Fruit fly (Drosophila melanogaster) whole organism, prepupa: ENCODE measurements around the gene CG46439.
A peak's percentile ranks its signal among the peaks of the same experiment; 100 is the strongest.

ENCODE experiments used
- Blimp-1 ChIP-seq: fragments of 200-800 bp; sonication (Bioruptor generic); optimal IDR thresholded peaks from 3 replicates; lab custom pipeline; 2017; ENCODE audit warnings: missing biosample characterization, missing genetic modification characterization, mild to moderate bottlenecking, moderate library complexity, missing genetic modification reagents
- CG10631 ChIP-seq: fragments of 200-800 bp; sonication (Bioruptor generic); optimal IDR thresholded peaks from 2 replicates; lab custom pipeline; 2016; ENCODE audit warnings: missing biosample characterization, missing genetic modification characterization
- CG10669 ChIP-seq: fragments of 200-800 bp; sonication (Bioruptor generic); optimal IDR thresholded peaks from 3 replicates; lab custom pipeline; 2018; ENCODE audit warnings: missing biosample characterization, mild to moderate bottlenecking, missing genetic modification characterization, moderate library complexity
- CG11294 ChIP-seq: fragments of 200-800 bp; sonication (Bioruptor generic); IDR thresholded peaks from 2 replicates; pipeline ENCODE4 v1.3.6; 2022; ENCODE audit warnings: missing biosample characterization, missing genetic modification characterization
- CG11762 ChIP-seq: fragments of 200-800 bp; sonication (Bioruptor generic); optimal IDR thresholded peaks from 3 replicates; lab custom pipeline; 2016; ENCODE audit warnings: missing biosample characterization, missing genetic modification characterization; ENCODE audit not compliant: insufficient read depth
- CG11902 ChIP-seq: fragments of 200-800 bp; sonication (Bioruptor generic); optimal IDR thresholded peaks from 3 replicates; lab custom pipeline; 2016; ENCODE audit warnings: missing biosample characterization, missing genetic modification characterization
- CG15336 ChIP-seq: fragments of 200-800 bp; sonication (Bioruptor generic); IDR thresholded peaks from 2 replicates; pipeline ENCODE4 v1.3.6; 2022; ENCODE audit warnings: missing biosample characterization, missing genetic modification characterization
- CG16779 ChIP-seq: fragments of 200-800 bp; sonication (Bioruptor generic); optimal IDR thresholded peaks from 3 replicates; lab custom pipeline; 2017; ENCODE audit warnings: missing biosample characterization, mild to moderate bottlenecking, missing genetic modification characterization
- CG3032 ChIP-seq: fragments of 200-800 bp; optimal IDR thresholded peaks from 2 replicates; lab custom pipeline; 2019; ENCODE audit warnings: missing biosample characterization, mild to moderate bottlenecking, missing genetic modification characterization, moderate library complexity
- CG31627 ChIP-seq: fragments of 200-800 bp; sonication (Bioruptor generic); optimal IDR thresholded peaks from 3 replicates; lab custom pipeline; 2016; ENCODE audit warnings: missing biosample characterization, missing genetic modification characterization
- CG34406 ChIP-seq: fragments of 200-800 bp; sonication (Bioruptor generic); optimal IDR thresholded peaks from 3 replicates; lab custom pipeline; 2016; ENCODE audit warnings: missing biosample characterization, missing genetic modification characterization
- CG4318 ChIP-seq: fragments of 200-800 bp; sonication (Bioruptor generic); optimal IDR thresholded peaks from 3 replicates; lab custom pipeline; 2017; ENCODE audit warnings: missing biosample characterization, mild to moderate bottlenecking, missing genetic modification characterization
- CG6276 ChIP-seq: fragments of 200-800 bp; sonication (Bioruptor generic); optimal IDR thresholded peaks from 2 replicates; lab custom pipeline; 2017; ENCODE audit warnings: missing biosample characterization, mild to moderate bottlenecking, missing genetic modification characterization
- CG6792 ChIP-seq: fragments of 200-800 bp; sonication (Bioruptor generic); optimal IDR thresholded peaks from 3 replicates; lab custom pipeline; 2016; ENCODE audit warnings: missing biosample characterization, missing genetic modification characterization
- CG6808 ChIP-seq: fragments of 200-800 bp; sonication (Bioruptor generic); optimal IDR thresholded peaks from 3 replicates; lab custom pipeline; 2017; ENCODE audit warnings: missing biosample characterization, missing genetic modification characterization, mild to moderate bottlenecking, moderate library complexity, missing genetic modification reagents
- CG6854 ChIP-seq: fragments of 200-800 bp; sonication (Bioruptor generic); optimal IDR thresholded peaks from 2 replicates; lab custom pipeline; 2017; ENCODE audit warnings: missing biosample characterization, mild to moderate bottlenecking, missing genetic modification characterization
- CG7368 ChIP-seq: fragments of 200-800 bp; sonication (Bioruptor generic); optimal IDR thresholded peaks from 3 replicates; lab custom pipeline; 2016; ENCODE audit warnings: missing biosample characterization, missing genetic modification characterization
- CG8319 ChIP-seq: fragments of 200-800 bp; sonication (Bioruptor generic); optimal IDR thresholded peaks from 3 replicates; lab custom pipeline; 2016; ENCODE audit warnings: missing biosample characterization, missing genetic modification characterization
- CG8632 ChIP-seq: fragments of 200-800 bp; sonication (Bioruptor generic); optimal IDR thresholded peaks from 3 replicates; lab custom pipeline; 2016; ENCODE audit warnings: missing biosample characterization, missing genetic modification characterization
- Eip78C ChIP-seq: fragments of 200-800 bp; sonication (Bioruptor generic); peaks from one replicate; lab custom pipeline; 2016; ENCODE audit warnings: missing biosample characterization, missing genetic modification characterization
- Ets21C ChIP-seq: fragments of 200-800 bp; sonication (Bioruptor generic); optimal IDR thresholded peaks from 3 replicates; lab custom pipeline; 2016; ENCODE audit warnings: missing biosample characterization, missing genetic modification characterization
- Ets96B ChIP-seq: fragments of 200-800 bp; optimal IDR thresholded peaks from 2 replicates; lab custom pipeline; 2019; ENCODE audit warnings: missing biosample characterization, mild to moderate bottlenecking, missing genetic modification characterization, moderate library complexity
- Gug ChIP-seq: fragments of 200-800 bp; sonication (Bioruptor generic); IDR thresholded peaks from 2 replicates; pipeline ENCODE4 v1.3.6; 2022; ENCODE audit warnings: missing biosample characterization, missing genetic modification characterization
- Hr38 ChIP-seq: sonication (Bioruptor generic); optimal IDR thresholded peaks from 2 replicates; lab custom pipeline; 2016; ENCODE audit warnings: missing biosample characterization, missing genetic modification characterization
- Hr39 ChIP-seq: fragments of 200-800 bp; sonication (Bioruptor generic); optimal IDR thresholded peaks from 2 replicates; lab custom pipeline; 2016; ENCODE audit warnings: missing biosample characterization, missing genetic modification characterization
- Hr4 ChIP-seq: fragments of 200-800 bp; sonication (Bioruptor generic); optimal IDR thresholded peaks from 3 replicates; lab custom pipeline; 2016; ENCODE audit warnings: missing biosample characterization, missing genetic modification characterization
- OdsH ChIP-seq: fragments of 200-800 bp; sonication (Bioruptor generic); optimal IDR thresholded peaks from 3 replicates; lab custom pipeline; 2016; ENCODE audit warnings: missing biosample characterization, missing genetic modification characterization
- Sox102F ChIP-seq: fragments of 200-800 bp; sonication (Bioruptor generic); optimal IDR thresholded peaks from 2 replicates; lab custom pipeline; 2016; ENCODE audit warnings: missing biosample characterization, mild to moderate bottlenecking, missing genetic modification characterization
- Sox14 ChIP-seq: fragments of 200-800 bp; sonication (Bioruptor generic); optimal IDR thresholded peaks from 3 replicates; lab custom pipeline; 2016; ENCODE audit warnings: missing biosample characterization, missing genetic modification characterization
- achi ChIP-seq: fragments of 200-800 bp; sonication (Bioruptor generic); optimal IDR thresholded peaks from 3 replicates; lab custom pipeline; 2016; ENCODE audit warnings: missing biosample characterization, missing genetic modification characterization
- acj6 ChIP-seq: fragments of 200-800 bp; sonication (Bioruptor generic); optimal IDR thresholded peaks from 3 replicates; lab custom pipeline; 2016; ENCODE audit warnings: missing biosample characterization, missing genetic modification characterization
- cyc ChIP-seq: fragments of 200-800 bp; sonication (Bioruptor generic); optimal IDR thresholded peaks from 3 replicates; lab custom pipeline; 2016; ENCODE audit warnings: missing biosample characterization, missing genetic modification characterization
- dac ChIP-seq: fragments of 200-800 bp; sonication (Bioruptor generic); optimal IDR thresholded peaks from 2 replicates; lab custom pipeline; 2017; ENCODE audit warnings: missing biosample characterization, mild to moderate bottlenecking, missing genetic modification characterization
- dsx ChIP-seq: fragments of 200-800 bp; optimal IDR thresholded peaks from 3 replicates; lab custom pipeline; 2019; ENCODE audit warnings: missing biosample characterization, mild to moderate bottlenecking, missing genetic modification characterization, moderate library complexity; ENCODE audit not compliant: poor library complexity, severe bottlenecking
- eg ChIP-seq: fragments of 200-800 bp; sonication (Bioruptor generic); IDR thresholded peaks from 3 replicates; pipeline ENCODE4 v1.3.6; 2022; ENCODE audit warnings: missing biosample characterization, missing genetic modification characterization
- esn ChIP-seq: fragments of 200-800 bp; sonication (Bioruptor generic); optimal IDR thresholded peaks from 2 replicates; lab custom pipeline; 2016; ENCODE audit warnings: missing biosample characterization, mild to moderate bottlenecking, missing genetic modification characterization, moderate library complexity
- fd59A ChIP-seq: fragments of 200-800 bp; sonication (Bioruptor generic); optimal IDR thresholded peaks from 2 replicates; lab custom pipeline; 2017; ENCODE audit warnings: missing biosample characterization, mild to moderate bottlenecking, missing genetic modification characterization, missing genetic modification reagents
- fkh ChIP-seq: fragments of 200-800 bp; sonication (Bioruptor generic); optimal IDR thresholded peaks from 3 replicates; lab custom pipeline; 2017; ENCODE audit warnings: missing biosample characterization, mild to moderate bottlenecking, missing genetic modification characterization, moderate library complexity
- net ChIP-seq: fragments of 200-800 bp; sonication (Bioruptor generic); optimal IDR thresholded peaks from 3 replicates; lab custom pipeline; 2016; ENCODE audit warnings: missing biosample characterization, missing genetic modification characterization
- salr ChIP-seq, 2 experiments: fragments of 200-800 bp; sonication (Bioruptor generic); optimal IDR thresholded peaks; 3 replicates each; lab custom pipeline; 2016 to 2018; ENCODE audit warnings: missing biosample characterization in 2 of 2, missing genetic modification characterization in 2 of 2, mild to moderate bottlenecking in 1 of 2
- spab ChIP-seq: fragments of 200-800 bp; sonication (Bioruptor generic); optimal IDR thresholded peaks from 2 replicates; lab custom pipeline; 2017; ENCODE audit warnings: missing biosample characterization, mild to moderate bottlenecking, missing genetic modification characterization, missing genetic modification reagents
- ss ChIP-seq, 2 experiments: fragments of 200-800 bp; sonication (Bioruptor generic); optimal IDR thresholded peaks; 2 replicates in 1 of 2; 3 replicates in 1 of 2; lab custom pipeline; 2017 to 2018; ENCODE audit warnings: mild to moderate bottlenecking in 2 of 2, missing biosample characterization in 2 of 2, missing genetic modification characterization in 2 of 2, moderate library complexity in 1 of 2
- svp ChIP-seq: fragments of 200-800 bp; sonication (Bioruptor generic); peaks from one replicate; lab custom pipeline; 2016; ENCODE audit warnings: missing biosample characterization, missing genetic modification characterization
- topi ChIP-seq: fragments of 200-800 bp; sonication (Bioruptor generic); optimal IDR thresholded peaks from 3 replicates; lab custom pipeline; 2016; ENCODE audit warnings: missing biosample characterization, missing genetic modification characterization
- vri ChIP-seq: fragments of 200-800 bp; sonication (Bioruptor generic); optimal IDR thresholded peaks from 3 replicates; lab custom pipeline; 2016; ENCODE audit warnings: missing biosample characterization, mild to moderate bottlenecking, missing genetic modification characterization

The CG46439 gene

DNA sequence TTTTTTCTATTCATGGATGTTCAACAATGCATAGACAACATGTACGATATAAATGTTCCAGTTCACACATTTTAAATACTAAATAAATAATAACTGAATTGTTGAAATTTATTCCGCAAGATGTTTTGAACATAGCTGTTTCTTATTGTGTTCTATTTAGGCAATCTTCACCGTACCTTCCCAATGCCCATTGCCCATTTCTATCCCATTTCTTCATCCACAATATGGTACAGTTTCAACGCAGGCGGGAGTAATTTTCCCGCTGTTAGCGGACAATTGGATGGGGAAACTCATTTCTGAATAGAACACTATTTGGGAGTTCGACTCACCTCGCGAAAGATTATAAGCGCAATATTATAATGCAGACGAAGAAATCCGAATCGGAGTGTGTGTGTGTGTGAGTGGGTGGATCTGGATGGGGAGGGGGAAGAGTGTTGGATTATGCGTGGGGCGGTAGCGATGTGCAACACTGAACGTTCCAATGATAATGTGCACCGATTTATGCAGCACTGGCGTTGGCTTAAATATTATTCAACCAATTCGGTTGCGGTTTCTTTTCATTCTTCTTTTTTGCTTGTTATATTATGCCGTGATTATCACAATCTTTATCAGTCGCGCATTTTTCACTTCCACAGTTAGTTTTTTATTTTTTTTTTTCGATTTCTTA, 4.0 kb downstream of the CG46439 start (continued):
- TF ChIP-seq Ets21C (GFP tag; lab: Kevin White, UChicago), result peak; percentile 42
- peak; percentile 35 for TF ChIP-seq spab (GFP tag; lab: Kevin White, UChicago)
- peak; percentile 51 for TF ChIP-seq CG6808 (GFP tag; lab: Kevin White, UChicago)
- peak; percentile 7 to 28 for TF ChIP-seq salr (GFP tag; optimal IDR thresholded peaks at IDR 0.05; lab: Kevin White, UChicago)
- TF ChIP-seq cyc (GFP tag; lab: Kevin White, UChicago), result peak; percentile 73
- TF ChIP-seq Ets96B (tag; lab: Kevin White, UChicago), result no peak
- peak; percentile 19 for TF ChIP-seq CG16779 (tag; lab: Kevin White, UChicago)
- TF ChIP-seq OdsH (GFP tag; lab: Kevin White, UChicago), result peak; percentile 67
- TF ChIP-seq ss (GFP tag; optimal IDR thresholded peaks at IDR 0.05; lab: Kevin White, UChicago), result peak; percentile 21 to 52
- TF ChIP-seq Hr38 (GFP tag; lab: Kevin White, UChicago), result no peak
- TF ChIP-seq Sox14 (GFP tag; lab: Kevin White, UChicago), result peak; percentile 70
- peak; percentile 73 for TF ChIP-seq CG31627 (GFP tag; lab: Kevin White, UChicago)
- TF ChIP-seq CG10631 (GFP tag; lab: Kevin White, UChicago), result peak; percentile 67
- peak; percentile 53 for TF ChIP-seq CG8632 (GFP tag; lab: Kevin White, UChicago)
- peak; percentile 21 for TF ChIP-seq CG34406
- peak; percentile 95 for TF ChIP-seq vri (GFP tag; lab: Kevin White, UChicago)
- 0 out of 2 replicates have a peak, but pooled peaks have one; percentile 9 for TF ChIP-seq CG11294
- TF ChIP-seq CG8319, result peak; percentile 59
- TF ChIP-seq Blimp-1 (GFP tag; lab: Kevin White, UChicago), result peak; percentile 15
- TF ChIP-seq svp (GFP tag; lab: Kevin White, UChicago), result peak; percentile 73
- TF ChIP-seq CG7368 (GFP tag; lab: Kevin White, UChicago), result peak; percentile 54
- peak; percentile 41 for TF ChIP-seq CG3032 (tag; lab: Kevin White, UChicago)
- peak; percentile 45 for TF ChIP-seq net
- TF ChIP-seq CG10669 (GFP tag; lab: Kevin White, UChicago), result peak; percentile 33
- peak; percentile 56 for TF ChIP-seq Sox102F (GFP tag; lab: Kevin White, UChicago)
- TF ChIP-seq topi (GFP tag; lab: Kevin White, UChicago), result peak; percentile 76

- TF ChIP-seq dsx (GFP tag; lab: Kevin White, UChicago) (no peak), eg (GFP tag; lab: Robert Waterston, UW) (peak; percentile 67), Ets21C (GFP tag; lab: Kevin White, UChicago) (peak; percentile 56), svp (GFP tag; lab: Kevin White, UChicago) (peak; percentile 88), Ets96B (tag; lab: Kevin White, UChicago) (peak; percentile 38), Hr39 (GFP tag; lab: Kevin White, UChicago) (peak; percentile 62), Sox14 (GFP tag; lab: Kevin White, UChicago) (peak; percentile 69), acj6 (peak; percentile 62), CG4318 (GFP tag; lab: Kevin White, UChicago) (peak; percentile 77), CG6854 (no peak), achi (GFP tag; lab: Kevin White, UChicago) (peak; percentile 77), CG8319 (no peak), CG6808 (GFP tag; lab: Kevin White, UChicago) (no peak), CG10631 (GFP tag; lab: Kevin White, UChicago) (peak; percentile 61), CG16779 (tag; lab: Kevin White, UChicago) (peak; percentile 3), OdsH (GFP tag; lab: Kevin White, UChicago) (peak; percentile 77), CG10669 (GFP tag; lab: Kevin White, UChicago) (peak; percentile 32), CG11294 (no peak; the same call in 1 of the 2 replicates), esn (GFP tag; lab: Kevin White, UChicago) (peak; percentile 81), vri (GFP tag; lab: Kevin White, UChicago) (peak; percentile 61), fkh (GFP tag; lab: Kevin White, UChicago) (peak; percentile 92), CG11762 (GFP tag; lab: Kevin White, UChicago) (peak; percentile 50), fd59A (no peak), dac (GFP tag; lab: Kevin White, UChicago) (peak; percentile 53), CG15336 (peak; percentile 82), CG11902 (no peak), Gug (GFP tag; lab: Robert Waterston, UW) (peak; percentile 58), Hr4 (GFP tag; lab: Kevin White, UChicago) (peak; percentile 88), Hr38 (GFP tag; lab: Kevin White, UChicago) (no peak), CG6792 (GFP tag; lab: Kevin White, UChicago) (peak; percentile 50), salr (GFP tag; optimal IDR thresholded peaks at IDR 0.05; lab: Kevin White, UChicago) (peak in 1 of 2 experiments; percentile 85), Eip78C (GFP tag; lab: Kevin White, UChicago) (peak; percentile 92), CG6276 (GFP tag; lab: Kevin White, UChicago) (peak; percentile 74)
Measured at dm6 chr3L:11089805-11090440, 6.1 kb downstream of the CG46439 start.
